Worm (Caenorhabditis elegans): ENCODE results near the gene hst-6.

Gene hst-6

ce11 chrX:5319214-5319838 lies 44.0 kb downstream of the hst-6 start:
- TF ChIP-seq dao-5 (tag; optimal IDR thresholded peaks at IDR 0.05) (peak; percentile 67), him-1 (tag; optimal IDR thresholded peaks at IDR 0.05) (no peak)

- TF ChIP-seq him-1 (tag; optimal IDR thresholded peaks at IDR 0.05): no peak
- TF ChIP-seq W03F9.2 (tag; optimal IDR thresholded peaks at IDR 0.05): no peak
- TF ChIP-seq dao-5 (tag; optimal IDR thresholded peaks at IDR 0.05): no peak
These were observed 46.2 kb downstream of the hst-6 start for ce11 chrX:5321563-5321962.

DNA sequence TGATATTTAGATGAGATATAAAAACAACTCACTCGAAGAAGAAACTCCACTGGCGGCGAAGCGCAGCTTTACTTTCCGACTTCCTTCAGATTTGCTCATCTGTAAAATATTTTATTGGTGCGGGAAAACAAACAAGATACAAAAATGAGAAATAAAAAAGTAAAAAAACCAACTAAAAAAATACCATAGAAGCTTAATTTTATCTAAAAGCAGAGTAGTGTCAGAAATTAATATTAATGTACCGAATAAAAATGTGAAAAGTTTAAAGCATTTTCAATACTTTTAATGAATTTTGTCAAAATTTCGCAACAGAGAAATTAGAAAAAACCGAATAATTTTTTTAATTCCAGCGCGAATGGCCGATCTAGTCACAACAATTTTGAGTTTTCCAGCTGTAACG lies 47.9 kb downstream of the hst-6 start, which contains the start of gene sto-2:
sto-2 (minus strand) TSS at position 101 of the 400 bp plus-strand sequence.
- TF ChIP-seq him-1 (tag; optimal IDR thresholded peaks at IDR 0.05): no peak
- no peak for TF ChIP-seq W03F9.2 (tag; optimal IDR thresholded peaks at IDR 0.05)
- TF ChIP-seq dao-5 (tag; optimal IDR thresholded peaks at IDR 0.05): no peak

Measured in whole organism, L4/young adult.